Fruit fly (Drosophila melanogaster): Measurements from ENCODE around the gene DZIP1.

Gene DZIP1

DNA sequence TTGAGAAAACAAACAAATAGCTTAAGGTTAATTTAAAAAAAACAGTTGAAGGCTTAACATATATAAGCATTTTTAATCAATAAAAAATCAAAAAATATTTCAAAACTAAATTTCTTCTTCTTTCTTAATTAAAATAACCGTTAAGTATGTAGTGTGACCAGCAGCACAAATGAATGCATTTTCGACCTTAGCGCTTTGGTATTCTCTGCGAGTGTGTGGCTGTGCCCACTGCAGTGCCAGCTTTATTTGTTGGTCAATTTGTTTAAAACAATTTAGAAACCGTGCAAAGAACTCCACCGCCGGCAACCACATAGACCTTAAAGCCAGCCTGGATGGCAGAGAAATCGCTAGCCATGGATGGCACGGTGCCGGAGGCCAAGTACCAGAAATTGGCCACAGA is 12.8 kb downstream of the DZIP1 start, which contains the start of gene CG6607:
Gene CG6607, plus strand, starts transcription at position 203 of the 400 bp plus-strand sequence.
- TF ChIP-seq pad (GFP tag; optimal IDR thresholded peaks at IDR 0.05) (no peak), bab1 (GFP tag; optimal IDR thresholded peaks at IDR 0.05) (peak; percentile 1)

DNA sequence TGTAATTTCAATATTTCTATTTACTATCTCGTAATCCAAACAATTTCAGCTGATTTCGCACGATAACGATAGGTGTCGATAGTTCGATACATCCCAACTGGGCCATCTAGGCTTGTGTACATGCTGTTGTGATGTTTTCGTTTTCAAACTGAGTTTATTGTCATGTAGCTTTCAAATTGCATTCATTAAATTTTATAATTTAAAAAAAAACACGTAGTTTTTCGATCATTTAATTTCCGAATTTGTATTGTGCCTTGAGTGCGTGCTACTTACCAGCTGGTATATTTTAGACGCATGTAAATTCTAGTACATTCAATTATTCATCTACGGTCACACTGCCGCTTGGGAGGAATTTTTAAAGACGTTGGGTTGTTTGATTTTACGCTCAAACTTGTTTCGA is 15.2 kb downstream of the DZIP1 start, which contains the start of the genes CG13623 and ana1:
Gene CG13623, minus strand, starts transcription at position 231 of the 400 bp plus-strand sequence.
Gene ana1, plus strand, starts transcription at position 249 of the 400 bp plus-strand sequence.
- TF ChIP-seq Mnt (GFP tag; optimal IDR thresholded peaks at IDR 0.05) (peak; percentile 44), pad (GFP tag; optimal IDR thresholded peaks at IDR 0.05) (no peak), bab1 (GFP tag; optimal IDR thresholded peaks at IDR 0.05) (peak; percentile 29), tj (GFP tag; optimal IDR thresholded peaks at IDR 0.05) (no peak), toe (GFP tag; optimal IDR thresholded peaks at IDR 0.05) (peak; percentile 19)

dm6 chr3R:24543033-24543675 is 28.1 kb downstream of the DZIP1 start:
- TF ChIP-seq bab1 (GFP tag; optimal IDR thresholded peaks at IDR 0.05): peak; percentile 48
- TF ChIP-seq CG33017 (tag; optimal IDR thresholded peaks at IDR 0.05): peak; percentile 95
- peak; percentile 72 for TF ChIP-seq cic (GFP tag; optimal IDR thresholded peaks at IDR 0.05)
- peak; percentile 86 for TF ChIP-seq toe (GFP tag; optimal IDR thresholded peaks at IDR 0.05)
- TF ChIP-seq CG7101 (tag; optimal IDR thresholded peaks at IDR 0.05): peak; percentile 94
- TF ChIP-seq pad (GFP tag; optimal IDR thresholded peaks at IDR 0.05): peak; percentile 97
- TF ChIP-seq Mnt (GFP tag; optimal IDR thresholded peaks at IDR 0.05): no peak
- TF ChIP-seq CG12768 (GFP tag; optimal IDR thresholded peaks at IDR 0.05): peak; percentile 86
- peak; percentile 91 for TF ChIP-seq CG1620 (GFP tag; optimal IDR thresholded peaks at IDR 0.05)
- TF ChIP-seq cnc (optimal IDR thresholded peaks at IDR 0.05): no peak
- peak; percentile 70 for TF ChIP-seq ovo (GFP tag; optimal IDR thresholded peaks at IDR 0.05)
- TF ChIP-seq Hr96 (GFP tag; optimal IDR thresholded peaks at IDR 0.05): peak; percentile 89
- TF ChIP-seq tj (GFP tag; optimal IDR thresholded peaks at IDR 0.05): peak; percentile 44
- TF ChIP-seq CG7045 (GFP tag; optimal IDR thresholded peaks at IDR 0.05): peak; percentile 86
- TF ChIP-seq Crg-1 (GFP tag; optimal IDR thresholded peaks at IDR 0.05): peak; percentile 90
- TF ChIP-seq CG11617 (GFP tag; optimal IDR thresholded peaks at IDR 0.05): peak; percentile 85
- TF ChIP-seq CG5204 (GFP tag; optimal IDR thresholded peaks at IDR 0.05): peak; percentile 94
- TF ChIP-seq Clk (GFP tag; optimal IDR thresholded peaks at IDR 0.05): peak; percentile 63
- TF ChIP-seq kay (GFP tag; ENCODE audit: borderline replicate concordance): peak; percentile 94
- TF ChIP-seq CG14711 (tag; optimal IDR thresholded peaks at IDR 0.05): peak; percentile 82

DNA sequence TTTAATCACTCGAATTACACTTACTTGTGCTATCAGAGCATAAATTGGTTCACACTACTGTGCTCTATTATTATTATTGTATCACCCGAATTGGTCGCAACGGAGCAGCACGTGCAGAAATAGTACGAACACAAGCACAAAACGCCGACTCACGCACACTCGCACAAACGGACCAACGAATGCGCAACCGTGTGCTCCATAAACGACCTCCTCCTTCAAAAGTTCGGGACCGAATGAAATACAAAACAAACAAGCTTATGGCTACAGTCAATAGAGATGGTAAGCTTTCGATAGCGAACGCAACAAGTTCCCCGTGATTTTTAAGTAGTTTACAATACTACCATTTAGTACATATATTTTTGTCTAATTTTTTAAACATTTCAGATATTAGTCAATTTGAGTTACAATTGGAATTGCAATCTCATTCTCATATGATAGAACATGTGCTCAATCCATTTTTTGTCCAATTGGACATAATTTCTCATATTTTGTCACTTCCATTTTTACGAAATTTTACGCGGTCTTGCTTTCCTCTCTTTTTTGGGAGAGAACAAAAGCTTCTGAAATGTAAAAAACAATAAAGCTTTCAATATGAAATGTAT is 28.7 kb downstream of the DZIP1 start, which contains the start of gene Cftr:
Gene Cftr, minus strand, starts transcription at position 239 of the 602 bp plus-strand sequence.
- TF ChIP-seq cic (GFP tag; optimal IDR thresholded peaks at IDR 0.05) (peak; percentile 74), Crg-1 (GFP tag; optimal IDR thresholded peaks at IDR 0.05) (peak; percentile 86), toe (GFP tag; optimal IDR thresholded peaks at IDR 0.05) (peak; percentile 79), pad (GFP tag; optimal IDR thresholded peaks at IDR 0.05) (peak; percentile 92), ovo (GFP tag; optimal IDR thresholded peaks at IDR 0.05) (peak; percentile 37), CG14711 (tag; optimal IDR thresholded peaks at IDR 0.05) (peak; percentile 66), Mnt (GFP tag; optimal IDR thresholded peaks at IDR 0.05) (peak; percentile 98), Hr96 (GFP tag; optimal IDR thresholded peaks at IDR 0.05) (peak; percentile 68), CG7045 (GFP tag; optimal IDR thresholded peaks at IDR 0.05) (peak; percentile 68), CG11617 (GFP tag; optimal IDR thresholded peaks at IDR 0.05) (peak; percentile 57), CG7101 (tag; optimal IDR thresholded peaks at IDR 0.05) (peak; percentile 77), CG1620 (GFP tag; optimal IDR thresholded peaks at IDR 0.05) (peak; percentile 89), kay (GFP tag; ENCODE audit: borderline replicate concordance) (peak; percentile 94), Clk (GFP tag; optimal IDR thresholded peaks at IDR 0.05) (peak; percentile 37), CG12768 (GFP tag; optimal IDR thresholded peaks at IDR 0.05) (peak; percentile 80), tj (GFP tag; optimal IDR thresholded peaks at IDR 0.05) (peak; percentile 87), CG33017 (tag; optimal IDR thresholded peaks at IDR 0.05) (peak; percentile 69), cnc (optimal IDR thresholded peaks at IDR 0.05) (peak; percentile 96), CG5204 (GFP tag; optimal IDR thresholded peaks at IDR 0.05) (peak; percentile 61), bab1 (GFP tag; optimal IDR thresholded peaks at IDR 0.05) (peak; percentile 67)

DNA sequence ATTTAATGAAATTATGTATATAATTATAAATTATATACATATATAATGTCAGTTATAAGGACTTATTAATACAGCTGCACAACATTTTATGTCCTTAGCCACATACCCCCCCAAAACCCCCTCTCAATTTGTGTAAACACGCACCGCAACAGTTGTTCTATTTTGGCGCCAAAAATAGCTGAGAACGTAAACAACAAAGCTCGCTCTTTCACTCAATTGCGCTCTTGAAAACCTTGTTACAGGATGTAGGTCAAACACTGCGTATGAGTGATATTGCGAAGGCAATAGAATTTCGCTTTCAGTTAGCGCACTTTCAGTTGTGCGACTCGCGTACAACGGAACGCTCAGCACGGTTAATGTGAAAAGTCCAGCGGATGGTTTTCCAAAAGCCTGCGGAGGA is 29.3 kb downstream of the DZIP1 start, which contains the start of gene Esyt2:
Gene Esyt2, plus strand, starts transcription at position 332 of the 400 bp plus-strand sequence.
- TF ChIP-seq ovo (GFP tag; optimal IDR thresholded peaks at IDR 0.05): no peak
- TF ChIP-seq Crg-1 (GFP tag; optimal IDR thresholded peaks at IDR 0.05): no peak
- no peak for TF ChIP-seq kay (GFP tag; ENCODE audit: borderline replicate concordance)
- no peak for TF ChIP-seq toe (GFP tag; optimal IDR thresholded peaks at IDR 0.05)
- no peak for TF ChIP-seq CG7101 (tag; optimal IDR thresholded peaks at IDR 0.05)
- no peak for TF ChIP-seq CG11617 (GFP tag; optimal IDR thresholded peaks at IDR 0.05)
- TF ChIP-seq Clk (GFP tag; optimal IDR thresholded peaks at IDR 0.05): no peak
- no peak for TF ChIP-seq tj (GFP tag; optimal IDR thresholded peaks at IDR 0.05)
- no peak for TF ChIP-seq Mnt (GFP tag; optimal IDR thresholded peaks at IDR 0.05)
- TF ChIP-seq pad (GFP tag; optimal IDR thresholded peaks at IDR 0.05): no peak
- TF ChIP-seq CG1620 (GFP tag; optimal IDR thresholded peaks at IDR 0.05): no peak
- no peak for TF ChIP-seq cic (GFP tag; optimal IDR thresholded peaks at IDR 0.05)
- TF ChIP-seq Hr96 (GFP tag; optimal IDR thresholded peaks at IDR 0.05): no peak
- no peak for TF ChIP-seq CG5204 (GFP tag; optimal IDR thresholded peaks at IDR 0.05)
- no peak for TF ChIP-seq CG7045 (GFP tag; optimal IDR thresholded peaks at IDR 0.05)
- TF ChIP-seq CG33017 (tag; optimal IDR thresholded peaks at IDR 0.05): no peak
- no peak for TF ChIP-seq cnc (optimal IDR thresholded peaks at IDR 0.05)
- TF ChIP-seq CG14711 (tag; optimal IDR thresholded peaks at IDR 0.05): no peak
- no peak for TF ChIP-seq CG12768 (GFP tag; optimal IDR thresholded peaks at IDR 0.05)
- no peak for TF ChIP-seq bab1 (GFP tag; optimal IDR thresholded peaks at IDR 0.05)

Data from whole organism, adult.